Worm (Caenorhabditis elegans) whole organism, mixed stage, embryonic: Measurements from ENCODE around the gene F14D7.12.
"Not testable (repeated sequence)": the region's sequence is repeated elsewhere in the genome, so short reads cannot be mapped to it uniquely, and the experiment has no call there.

Experiments
- M03D4.4 ChIP-seq: sonication (generic microtip); optimal IDR thresholded peaks from 2 replicates; lab custom pipeline; 2017; ENCODE audit warnings: mild to moderate bottlenecking, missing genetic modification characterization, missing compliant biosample characterization
- bed-3 ChIP-seq: fragments of 200-800 bp; sonication (Bioruptor generic); optimal IDR thresholded peaks from 3 replicates; lab custom pipeline; 2018; ENCODE audit warnings: mild to moderate bottlenecking, missing genetic modification characterization, moderate library complexity, missing compliant biosample characterization
- blmp-1 ChIP-seq: fragments of 150-350 bp; optimal IDR thresholded peaks from 2 replicates; lab custom pipeline; 2014; ENCODE audit warnings: missing biosample characterization, missing genetic modification characterization
- ceh-39 ChIP-seq: fragments of 150-350 bp; optimal IDR thresholded peaks from 2 replicates; lab custom pipeline; 2014; ENCODE audit warnings: missing biosample characterization, missing genetic modification characterization
- ces-1 ChIP-seq: fragments of 150-350 bp; optimal IDR thresholded peaks from 2 replicates; lab custom pipeline; 2014; ENCODE audit warnings: missing biosample characterization, missing genetic modification reagents, missing genetic modification characterization
- cnd-1 ChIP-seq: fragments of 200-800 bp; sonication (Bioruptor generic); optimal IDR thresholded peaks from 2 replicates; lab custom pipeline; 2018; ENCODE audit warnings: mild to moderate bottlenecking, missing genetic modification characterization, missing compliant biosample characterization
- elt-1 ChIP-seq: sonication (generic microtip); optimal IDR thresholded peaks from 2 replicates; lab custom pipeline; 2017; ENCODE audit warnings: missing genetic modification characterization, mild to moderate bottlenecking, missing compliant biosample characterization, antibody characterized with exemption, moderate library complexity, borderline replicate concordance; ENCODE audit not compliant: insufficient read depth
- flh-1 ChIP-seq: fragments of 200-800 bp; sonication (Bioruptor generic); optimal IDR thresholded peaks from 2 replicates; lab custom pipeline; 2018; ENCODE audit warnings: mild to moderate bottlenecking, missing genetic modification characterization, moderate library complexity, missing compliant biosample characterization
- ham-2 ChIP-seq: fragments of 200-800 bp; sonication (Bioruptor generic); optimal IDR thresholded peaks from 2 replicates; lab custom pipeline; 2018; ENCODE audit warnings: mild to moderate bottlenecking, missing genetic modification characterization, missing compliant biosample characterization
- hlh-1 ChIP-seq: fragments of 150-350 bp; optimal IDR thresholded peaks from 2 replicates; lab custom pipeline; 2014; ENCODE audit warnings: missing biosample characterization, missing genetic modification reagents, missing genetic modification characterization
- lin-13 ChIP-seq: fragments of 150-350 bp; optimal IDR thresholded peaks from 2 replicates; lab custom pipeline; 2014; ENCODE audit warnings: missing biosample characterization, missing genetic modification characterization
- lin-32 ChIP-seq: fragments of 200-800 bp; sonication (Bioruptor generic); optimal IDR thresholded peaks from 2 replicates; lab custom pipeline; 2018; ENCODE audit warnings: mild to moderate bottlenecking, missing genetic modification characterization, missing compliant biosample characterization
- lsy-2 ChIP-seq: fragments of 150-350 bp; optimal IDR thresholded peaks from 2 replicates; lab custom pipeline; 2014; ENCODE audit warnings: missing biosample characterization, missing genetic modification characterization
- mab-5 ChIP-seq: fragments of 150-350 bp; optimal IDR thresholded peaks from 2 replicates; lab custom pipeline; 2014; ENCODE audit warnings: missing biosample characterization, missing genetic modification characterization
- mls-2 ChIP-seq: sonication (generic microtip); optimal IDR thresholded peaks from 2 replicates; lab custom pipeline; 2016; ENCODE audit warnings: mild to moderate bottlenecking, missing genetic modification characterization, moderate library complexity, missing compliant biosample characterization
- nhr-12 ChIP-seq: fragments of 150-350 bp; optimal IDR thresholded peaks from 2 replicates; lab custom pipeline; 2014; ENCODE audit warnings: missing biosample characterization, missing genetic modification characterization
- nhr-2 ChIP-seq: fragments of 150-350 bp; optimal IDR thresholded peaks from 2 replicates; lab custom pipeline; 2014; ENCODE audit warnings: missing biosample characterization, missing genetic modification characterization
- nhr-237 ChIP-seq: fragments of 150-350 bp; optimal IDR thresholded peaks from 2 replicates; lab custom pipeline; 2014; ENCODE audit warnings: missing biosample characterization, missing genetic modification characterization
- nhr-28 ChIP-seq: fragments of 150-350 bp; optimal IDR thresholded peaks from 2 replicates; lab custom pipeline; 2014; ENCODE audit warnings: missing biosample characterization, missing genetic modification characterization
- nhr-76 ChIP-seq: sonication (generic microtip); optimal IDR thresholded peaks from 2 replicates; lab custom pipeline; 2017; ENCODE audit warnings: missing biosample characterization, missing genetic modification characterization
- sem-2 ChIP-seq: fragments of 200-800 bp; sonication (Bioruptor generic); optimal IDR thresholded peaks from 2 replicates; lab custom pipeline; 2018; ENCODE audit warnings: mild to moderate bottlenecking, missing genetic modification characterization, missing compliant biosample characterization
- snpc-4 ChIP-seq: fragments of 150-350 bp; optimal IDR thresholded peaks from 2 replicates; lab custom pipeline; 2014; ENCODE audit warnings: missing biosample characterization, missing genetic modification characterization
- tbx-8 ChIP-seq: fragments of 200-800 bp; sonication (Bioruptor generic); optimal IDR thresholded peaks from 2 replicates; lab custom pipeline; 2018; ENCODE audit warnings: mild to moderate bottlenecking, missing genetic modification characterization, moderate library complexity, missing compliant biosample characterization
- unc-120 ChIP-seq: sonication (generic microtip); optimal IDR thresholded peaks from 2 replicates; lab custom pipeline; 2017; ENCODE audit warnings: missing genetic modification characterization, missing compliant biosample characterization; ENCODE audit not compliant: poor library complexity, severe bottlenecking
- unc-39 ChIP-seq: fragments of 150-350 bp; optimal IDR thresholded peaks from 2 replicates; lab custom pipeline; 2014; ENCODE audit warnings: missing biosample characterization, missing genetic modification characterization
- unc-62 ChIP-seq: fragments of 150-350 bp; optimal IDR thresholded peaks from 2 replicates; lab custom pipeline; 2014; ENCODE audit warnings: missing biosample characterization, missing genetic modification reagents, missing genetic modification characterization
- zip-8 ChIP-seq: fragments of 150-350 bp; optimal IDR thresholded peaks from 2 replicates; lab custom pipeline; 2014; ENCODE audit warnings: missing biosample characterization, missing genetic modification characterization
- ztf-11 ChIP-seq: fragments of 150-350 bp; optimal IDR thresholded peaks from 2 replicates; lab custom pipeline; 2014; ENCODE audit warnings: missing biosample characterization, missing genetic modification characterization

Gene F14D7.12

ce11 chrV:14274268-14274667 lies 25.5 kb upstream of the F14D7.12 start, which contains the start of gene F40G12.7:
Gene F40G12.7 (plus strand): TSS chrV:14274568.
- TF ChIP-seq nhr-12; ham-2 (GFP tag; lab: Kevin White, UChicago); elt-1 (tag; lab: Kevin White, UChicago): not testable (repeated sequence)

ce11 chrV:14279777-14280176 lies 20.0 kb upstream of the F14D7.12 start, which contains the start of gene srt-33:
Gene srt-33 (minus strand): TSS chrV:14279877.
- TF ChIP-seq blmp-1 (tag; lab: Kevin White, UChicago) (no peak), ceh-39 (tag; lab: Kevin White, UChicago) (no peak), tbx-8 (GFP tag; lab: Kevin White, UChicago) (no peak), lin-32 (GFP tag; lab: Kevin White, UChicago) (no peak), nhr-237 (tag; lab: Kevin White, UChicago) (no peak), nhr-76 (tag; lab: Kevin White, UChicago) (no peak), lsy-2 (tag; lab: Kevin White, UChicago) (no peak), snpc-4 (tag; lab: Kevin White, UChicago) (no peak), unc-120 (tag; lab: Kevin White, UChicago) (no peak)
- TF ChIP-seq, all 35 proteins: peak for 0

- no peak for TF ChIP-seq zip-8 (tag; lab: Kevin White, UChicago)
- TF ChIP-seq unc-120 (tag; lab: Kevin White, UChicago) = no peak
- TF ChIP-seq cnd-1 (tag; lab: Kevin White, UChicago) = no peak
Measured at ce11 chrV:14282222-14282709, 17.5 kb upstream of the F14D7.12 start, which contains the start of the genes srt-74 and F40G12.9. Gene srt-74 (minus strand): TSS chrV:14282322. Gene F40G12.9 (plus strand): TSS chrV:14282659.

- TF ChIP-seq bed-3 (GFP tag; lab: Kevin White, UChicago) (no peak), M03D4.4 (no peak), zip-8 (tag; lab: Kevin White, UChicago) (no peak), lin-32 (GFP tag; lab: Kevin White, UChicago) (no peak), flh-1 (GFP tag; lab: Kevin White, UChicago) (no peak), unc-62 (GFP tag; lab: Kevin White, UChicago) (no peak), lsy-2 (tag; lab: Kevin White, UChicago) (no peak), nhr-28 (tag; lab: Kevin White, UChicago) (no peak), mab-5 (no peak), unc-39 (no peak), ztf-11 (tag; lab: Kevin White, UChicago) (no peak)
Measured at ce11 chrV:14283241-14283640, 16.6 kb upstream of the F14D7.12 start, which contains the start of gene F40G12.10. Gene F40G12.10 (plus strand): TSS chrV:14283541.

ce11 chrV:14285803-14286202 lies 14.0 kb upstream of the F14D7.12 start, which contains the start of gene F40G12.11:
Gene F40G12.11 (plus strand): TSS chrV:14286171.
- no peak for TF ChIP-seq ham-2 (GFP tag; lab: Kevin White, UChicago)
- TF ChIP-seq mls-2 (tag; lab: Kevin White, UChicago) = no peak
- no peak for TF ChIP-seq tbx-8 (GFP tag; lab: Kevin White, UChicago)

- TF ChIP-seq lin-13 (tag; lab: Kevin White, UChicago) (no peak), sem-2 (GFP tag; lab: Kevin White, UChicago) (no peak), nhr-2 (tag; lab: Kevin White, UChicago) (no peak), flh-1 (GFP tag; lab: Kevin White, UChicago) (no peak), lin-32 (GFP tag; lab: Kevin White, UChicago) (no peak), mls-2 (tag; lab: Kevin White, UChicago) (no peak), elt-1 (tag; lab: Kevin White, UChicago) (no peak), mab-5 (no peak), unc-120 (tag; lab: Kevin White, UChicago) (no peak), ces-1 (GFP tag; lab: Kevin White, UChicago) (no peak), nhr-12 (no peak), hlh-1 (tag; lab: Kevin White, UChicago) (no peak)
- TF ChIP-seq, all 35 proteins: peak for 0
Measured at ce11 chrV:14289363-14289762, 10.5 kb upstream of the F14D7.12 start, which contains the start of gene F14D7.1. Gene F14D7.1 (minus strand): TSS chrV:14289463.
